Worm (Caenorhabditis elegans): ENCODE measurements around the gene col-110.

DNA sequence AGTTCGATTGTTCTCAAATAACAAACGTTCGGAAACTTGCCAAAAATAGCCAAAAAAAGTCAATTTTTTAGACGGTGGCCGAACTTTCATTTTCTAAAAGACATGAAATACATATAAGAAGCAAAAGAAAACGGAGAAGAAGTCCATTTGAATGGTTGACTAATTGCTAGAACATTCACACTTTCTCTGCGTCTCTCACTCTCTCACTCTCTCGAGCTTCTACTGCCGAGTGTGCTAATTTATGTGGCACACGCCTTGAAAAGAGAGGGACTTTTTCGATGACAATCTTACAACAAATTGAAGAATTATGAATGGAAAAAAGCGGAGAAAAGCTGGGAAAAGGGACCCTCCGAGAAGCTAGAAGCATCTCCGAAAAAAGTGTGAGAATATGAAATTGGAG lies 35.4 kb downstream of the col-110 start:
- TF ChIP-seq fkh-10 (GFP tag; optimal IDR thresholded peaks at IDR 0.05) (no peak), ceh-48 (tag; optimal IDR thresholded peaks at IDR 0.05) (no peak), sox-2 (GFP tag; IDR thresholded peaks at IDR 0.05) (no peak), K02D7.2 (tag; optimal IDR thresholded peaks at IDR 0.05) (no peak), madf-2 (tag; optimal IDR thresholded peaks at IDR 0.05) (no peak), fkh-6 (tag; optimal IDR thresholded peaks at IDR 0.05) (no peak), nhr-232 (tag; optimal IDR thresholded peaks at IDR 0.05) (no peak), sdc-2 (tag; optimal IDR thresholded peaks at IDR 0.05) (no peak), pha-4 (tag; optimal IDR thresholded peaks at IDR 0.05) (no peak)

All from whole organism, late embryonic.